Worm (Caenorhabditis elegans): ENCODE results near the gene tbc-6.

The tbc-6 gene

ce11 chrII:6847917-6848379, at the start of gene tbc-6:
Gene tbc-6, plus strand, starts transcription at chrII:6848124.
- no peak for TF ChIP-seq unc-86 (tag; optimal IDR thresholded peaks at IDR 0.05)
- no peak for TF ChIP-seq nhr-84 (tag; optimal IDR thresholded peaks at IDR 0.05)
- no peak for TF ChIP-seq fkh-10 (GFP tag; optimal IDR thresholded peaks at IDR 0.05)
- TF ChIP-seq sptf-1 (tag; optimal IDR thresholded peaks at IDR 0.05): no peak
- no peak for TF ChIP-seq ets-5 (GFP tag; IDR thresholded peaks at IDR 0.05)
- TF ChIP-seq dsc-1 (tag; optimal IDR thresholded peaks at IDR 0.05): peak; percentile 14
- peak; percentile 27 for TF ChIP-seq fos-1 (tag; optimal IDR thresholded peaks at IDR 0.05)
- TF ChIP-seq mab-9 (GFP tag; IDR thresholded peaks at IDR 0.05): no peak
- peak; percentile 51 for TF ChIP-seq nhr-47 (tag; optimal IDR thresholded peaks at IDR 0.05)
- no peak for TF ChIP-seq ceh-63 (GFP tag; optimal IDR thresholded peaks at IDR 0.05)
- TF ChIP-seq pag-3 (tag; optimal IDR thresholded peaks at IDR 0.05; ENCODE audit: borderline replicate concordance, insufficient read depth): no peak
- TF ChIP-seq ama-1 (optimal IDR thresholded peaks at IDR 0.05): no peak
- peak; percentile 45 for TF ChIP-seq lin-39 (tag; optimal IDR thresholded peaks at IDR 0.05)
- TF ChIP-seq lin-35 (GFP tag; optimal IDR thresholded peaks at IDR 0.05): peak in 1 of 2 experiments; percentile 22
- TF ChIP-seq mep-1 (tag; optimal IDR thresholded peaks at IDR 0.05): peak; percentile 83
- peak; percentile 61 for TF ChIP-seq snu-23 (GFP tag; optimal IDR thresholded peaks at IDR 0.05)
- peak; percentile 87 for TF ChIP-seq nhr-20 (tag; optimal IDR thresholded peaks at IDR 0.05)
- TF ChIP-seq tlp-1 (tag; optimal IDR thresholded peaks at IDR 0.05): no peak
- no peak for TF ChIP-seq unc-30 (tag; optimal IDR thresholded peaks at IDR 0.05)
- TF ChIP-seq egl-27 (tag; optimal IDR thresholded peaks at IDR 0.05): peak; percentile 19 to 58
- TF ChIP-seq lin-15B (tag; optimal IDR thresholded peaks at IDR 0.05): no peak
- no peak for TF ChIP-seq zip-4 (GFP tag; optimal IDR thresholded peaks at IDR 0.05)
- no peak for TF ChIP-seq nhr-28 (tag; optimal IDR thresholded peaks at IDR 0.05)
- TF ChIP-seq C34B4.2 (tag; optimal IDR thresholded peaks at IDR 0.05): no peak
- TF ChIP-seq lin-13 (GFP tag; optimal IDR thresholded peaks at IDR 0.05): peak; percentile 36
- peak in 3 of 6 experiments; percentile 87 to 95 (median 89) for TF ChIP-seq elt-3 (tag; optimal IDR thresholded peaks at IDR 0.05)
- TF ChIP-seq nhr-76 (tag; optimal IDR thresholded peaks at IDR 0.05): no peak
- TF ChIP-seq tbx-2 (tag; optimal IDR thresholded peaks at IDR 0.05): peak; percentile 71
- no peak for TF ChIP-seq lir-3 (tag; optimal IDR thresholded peaks at IDR 0.05; ENCODE audit: poor library complexity)
- peak; percentile 25 for TF ChIP-seq C16A3.4 (tag; optimal IDR thresholded peaks at IDR 0.05)
- peak; percentile 57 for TF ChIP-seq nhr-90 (tag; optimal IDR thresholded peaks at IDR 0.05; ENCODE audit: poor library complexity)
- TF ChIP-seq efl-1 (optimal IDR thresholded peaks at IDR 0.05): peak in 1 of 2 experiments; percentile 30
- peak in 1 of 2 experiments; percentile 88 for TF ChIP-seq efl-1 (GFP tag; optimal IDR thresholded peaks at IDR 0.05 in 1 of 2)
- TF ChIP-seq nhr-237 (tag; optimal IDR thresholded peaks at IDR 0.05): no peak
- TF ChIP-seq sup-37 (GFP tag; optimal IDR thresholded peaks at IDR 0.05): no peak
- TF ChIP-seq xbp-1 (tag; optimal IDR thresholded peaks at IDR 0.05): no peak
- TF ChIP-seq ceh-90 (tag; optimal IDR thresholded peaks at IDR 0.05): no peak
- no peak for TF ChIP-seq skn-1 (tag; optimal IDR thresholded peaks at IDR 0.05)
- no peak for TF ChIP-seq aha-1 (tag; optimal IDR thresholded peaks at IDR 0.05)
- no peak for TF ChIP-seq egl-13 (tag; optimal IDR thresholded peaks at IDR 0.05)
- no peak for TF ChIP-seq ceh-88 (GFP tag; IDR thresholded peaks at IDR 0.05)
- peak; percentile 50 for TF ChIP-seq irx-1 (tag; optimal IDR thresholded peaks at IDR 0.05)
- no peak for TF ChIP-seq hpl-2 (GFP tag; optimal IDR thresholded peaks at IDR 0.05)
- no peak for TF ChIP-seq hlh-17 (GFP tag; optimal IDR thresholded peaks at IDR 0.05; ENCODE audit: borderline replicate concordance)
- TF ChIP-seq unc-98 (GFP tag; IDR thresholded peaks at IDR 0.05): no peak
- TF ChIP-seq ceh-82 (tag; optimal IDR thresholded peaks at IDR 0.05): no peak
- TF ChIP-seq swsn-7 (tag; optimal IDR thresholded peaks at IDR 0.05): no peak
- TF ChIP-seq ces-1 (GFP tag; optimal IDR thresholded peaks at IDR 0.05): no peak
- peak; percentile 17 for TF ChIP-seq nhr-77 (tag; optimal IDR thresholded peaks at IDR 0.05)
- TF ChIP-seq blmp-1 (tag; optimal IDR thresholded peaks at IDR 0.05): peak; percentile 93
- peak; percentile 67 for TF ChIP-seq nhr-19 (GFP tag; conservative IDR thresholded peaks at IDR 0.05)
- TF ChIP-seq ceh-8 (GFP tag; optimal IDR thresholded peaks at IDR 0.05): no peak
- no peak for TF ChIP-seq Y116A8C.19 (tag; optimal IDR thresholded peaks at IDR 0.05; ENCODE audit: borderline replicate concordance)
- no peak for TF ChIP-seq fkh-8 (tag; optimal IDR thresholded peaks at IDR 0.05)

All from whole organism, L1 larva.